Worm (Caenorhabditis elegans) whole organism, mixed stage, embryonic: Measurements from ENCODE around the gene lgc-12.
"Not testable (repeated sequence)": the region's sequence is repeated elsewhere in the genome, so short reads cannot be mapped to it uniquely, and the experiment has no call there.

Experiments
- ceh-43 ChIP-seq: fragments of 200-800 bp; sonication (Bioruptor generic); optimal IDR thresholded peaks from 2 replicates; lab custom pipeline; 2018; ENCODE audit warnings: mild to moderate bottlenecking, missing genetic modification characterization, moderate library complexity, missing compliant biosample characterization
- ceh-83 ChIP-seq: fragments of 200-800 bp; sonication (Bioruptor generic); optimal IDR thresholded peaks from 2 replicates; lab custom pipeline; 2018; ENCODE audit warnings: mild to moderate bottlenecking, missing genetic modification characterization, missing compliant biosample characterization
- ces-1 ChIP-seq: fragments of 150-350 bp; optimal IDR thresholded peaks from 2 replicates; lab custom pipeline; 2014; ENCODE audit warnings: missing biosample characterization, missing genetic modification reagents, missing genetic modification characterization
- elt-1 ChIP-seq: sonication (generic microtip); optimal IDR thresholded peaks from 2 replicates; lab custom pipeline; 2017; ENCODE audit warnings: missing genetic modification characterization, mild to moderate bottlenecking, missing compliant biosample characterization, antibody characterized with exemption, moderate library complexity, borderline replicate concordance; ENCODE audit not compliant: insufficient read depth
- hlh-1 ChIP-seq: fragments of 150-350 bp; optimal IDR thresholded peaks from 2 replicates; lab custom pipeline; 2014; ENCODE audit warnings: missing biosample characterization, missing genetic modification reagents, missing genetic modification characterization
- lin-13 ChIP-seq: fragments of 150-350 bp; optimal IDR thresholded peaks from 2 replicates; lab custom pipeline; 2014; ENCODE audit warnings: missing biosample characterization, missing genetic modification characterization
- lsy-2 ChIP-seq: fragments of 150-350 bp; optimal IDR thresholded peaks from 2 replicates; lab custom pipeline; 2014; ENCODE audit warnings: missing biosample characterization, missing genetic modification characterization
- mab-5 ChIP-seq: fragments of 150-350 bp; optimal IDR thresholded peaks from 2 replicates; lab custom pipeline; 2014; ENCODE audit warnings: missing biosample characterization, missing genetic modification characterization
- mep-1 ChIP-seq: fragments of 150-350 bp; optimal IDR thresholded peaks from 2 replicates; lab custom pipeline; 2017; ENCODE audit warnings: missing biosample characterization, missing genetic modification reagents, missing genetic modification characterization, inconsistent platforms
- mls-2 ChIP-seq: sonication (generic microtip); optimal IDR thresholded peaks from 2 replicates; lab custom pipeline; 2016; ENCODE audit warnings: mild to moderate bottlenecking, missing genetic modification characterization, moderate library complexity, missing compliant biosample characterization
- nhr-2 ChIP-seq: fragments of 150-350 bp; optimal IDR thresholded peaks from 2 replicates; lab custom pipeline; 2014; ENCODE audit warnings: missing biosample characterization, missing genetic modification characterization
- nhr-237 ChIP-seq: fragments of 150-350 bp; optimal IDR thresholded peaks from 2 replicates; lab custom pipeline; 2014; ENCODE audit warnings: missing biosample characterization, missing genetic modification characterization
- nhr-28 ChIP-seq: fragments of 150-350 bp; optimal IDR thresholded peaks from 2 replicates; lab custom pipeline; 2014; ENCODE audit warnings: missing biosample characterization, missing genetic modification characterization
- pha-4 ChIP-seq: fragments of 150-350 bp; optimal IDR thresholded peaks from 2 replicates; lab custom pipeline; 2018; ENCODE audit warnings: missing biosample characterization, missing genetic modification reagents, missing genetic modification characterization
- sem-2 ChIP-seq: fragments of 200-800 bp; sonication (Bioruptor generic); optimal IDR thresholded peaks from 2 replicates; lab custom pipeline; 2018; ENCODE audit warnings: mild to moderate bottlenecking, missing genetic modification characterization, missing compliant biosample characterization
- snpc-4 ChIP-seq: fragments of 150-350 bp; optimal IDR thresholded peaks from 2 replicates; lab custom pipeline; 2014; ENCODE audit warnings: missing biosample characterization, missing genetic modification characterization
- unc-120 ChIP-seq: sonication (generic microtip); optimal IDR thresholded peaks from 2 replicates; lab custom pipeline; 2017; ENCODE audit warnings: missing genetic modification characterization, missing compliant biosample characterization; ENCODE audit not compliant: poor library complexity, severe bottlenecking
- unc-39 ChIP-seq: fragments of 150-350 bp; optimal IDR thresholded peaks from 2 replicates; lab custom pipeline; 2014; ENCODE audit warnings: missing biosample characterization, missing genetic modification characterization
- unc-62 ChIP-seq: fragments of 150-350 bp; optimal IDR thresholded peaks from 2 replicates; lab custom pipeline; 2014; ENCODE audit warnings: missing biosample characterization, missing genetic modification reagents, missing genetic modification characterization

lgc-12 gene

DNA sequence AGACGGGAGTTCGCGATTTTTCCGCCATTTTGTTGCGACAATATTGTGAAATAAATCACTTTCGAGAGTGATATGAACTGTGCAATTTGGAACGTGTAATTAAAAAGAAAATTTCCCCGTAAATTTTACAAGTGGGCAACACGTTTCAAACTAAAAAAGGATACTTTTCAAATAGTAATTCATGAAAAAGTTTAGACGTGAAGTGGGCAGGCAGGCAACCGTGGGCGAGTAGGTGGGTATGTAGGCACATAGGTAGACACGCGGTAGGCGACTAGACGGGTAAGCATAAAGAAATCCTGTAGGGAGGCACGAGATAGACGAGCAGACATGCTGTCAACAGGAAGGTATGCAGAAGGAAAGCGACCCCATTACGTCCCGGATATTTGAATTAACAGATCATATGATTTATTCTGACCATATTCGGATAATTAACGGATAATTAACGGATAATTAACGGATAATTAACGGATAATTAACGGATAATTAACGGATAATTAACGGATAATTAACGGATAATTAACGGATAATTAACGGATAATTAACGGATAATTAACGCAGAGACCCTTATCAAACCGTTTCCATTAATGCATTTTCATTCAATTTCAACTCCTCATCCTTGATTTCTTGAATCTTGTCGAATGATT, 31.4 kb downstream of the lgc-12 start, which contains the start of gene R13A5.11:
Gene R13A5.11, minus strand, starts transcription at position 51 of the 644 bp plus-strand sequence.
- TF ChIP-seq ceh-43 (peak; percentile 84), mab-5 (tag; lab: Kevin White, UChicago) (no peak)

DNA sequence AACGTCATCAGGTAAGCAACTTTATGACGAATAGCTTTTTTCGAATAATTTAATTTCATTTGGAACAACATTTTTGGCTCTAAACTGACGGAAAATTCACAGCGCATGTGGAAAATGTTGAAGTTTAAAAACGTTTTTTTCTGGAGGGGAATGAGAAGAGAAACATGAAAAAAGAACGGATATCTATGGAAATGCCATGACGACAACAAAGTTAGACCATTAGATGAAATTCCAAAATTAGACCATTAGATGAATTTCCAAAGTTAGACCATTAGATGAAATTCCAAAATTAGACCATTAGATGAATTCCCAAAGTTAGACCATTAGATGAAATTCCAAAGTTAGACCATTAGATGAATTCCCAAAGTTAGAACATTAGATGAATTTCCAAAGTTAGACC, 32.5 kb downstream of the lgc-12 start, which contains the start of gene Y80D4G.2:
Gene Y80D4G.2, minus strand, starts transcription at position 101 of the 400 bp plus-strand sequence.
- not testable (repeated sequence) for TF ChIP-seq ceh-83 (GFP tag; lab: Kevin White, UChicago); elt-1 (tag; lab: Kevin White, UChicago); unc-62 (GFP tag; lab: Kevin White, UChicago)

DNA sequence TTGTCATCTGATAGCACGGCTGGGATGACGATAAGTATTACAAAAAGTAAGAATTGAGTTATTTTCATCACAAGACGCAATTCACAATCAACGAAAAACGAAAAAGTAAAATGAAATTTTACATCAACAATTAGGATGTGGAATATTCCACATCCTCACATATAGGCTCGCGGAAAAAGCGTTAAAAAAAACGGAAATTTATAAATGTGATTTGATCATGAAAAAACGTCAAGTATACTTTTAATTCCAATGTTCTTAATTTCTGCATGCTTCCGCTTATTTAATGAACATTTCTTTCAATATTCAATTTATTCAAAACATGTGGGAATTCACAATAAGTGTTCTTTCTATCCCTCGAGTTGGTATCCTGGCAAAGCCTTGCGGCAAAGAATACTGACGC, 46.3 kb downstream of the lgc-12 start, which contains the start of gene T04A6.3:
Gene T04A6.3, minus strand, starts transcription at position 101 of the 400 bp plus-strand sequence.
- TF ChIP-seq ces-1 (no peak), hlh-1 (tag; lab: Kevin White, UChicago) (no peak), lsy-2 (tag; lab: Kevin White, UChicago) (no peak), nhr-28 (tag; lab: Kevin White, UChicago) (no peak), mab-5 (tag; lab: Kevin White, UChicago) (no peak), sem-2 (GFP tag; lab: Kevin White, UChicago) (no peak), unc-120 (tag; lab: Kevin White, UChicago) (no peak), nhr-2 (tag; lab: Kevin White, UChicago) (no peak)

DNA sequence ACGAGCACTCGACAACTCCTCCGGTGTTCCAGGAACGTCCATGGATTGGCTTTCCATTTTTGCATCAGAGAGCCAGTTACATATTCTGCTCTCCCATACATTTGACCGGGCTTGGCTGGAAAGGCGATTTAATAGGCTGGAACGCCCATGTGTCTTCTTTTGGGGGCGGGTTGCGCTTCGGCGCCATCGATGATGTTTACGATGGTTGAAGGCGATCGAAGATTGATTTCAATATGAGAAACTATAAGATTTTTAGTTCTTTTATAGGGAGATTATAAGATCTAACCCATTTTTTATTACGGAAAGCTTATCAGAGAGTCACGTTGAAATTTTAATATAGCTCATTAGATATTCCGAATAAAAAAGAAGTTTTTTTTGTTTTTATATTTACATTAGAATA, 47.2 kb downstream of the lgc-12 start, which contains the start of gene nsph-4.3:
Gene nsph-4.3, minus strand, starts transcription at position 101 of the 400 bp plus-strand sequence.
- TF ChIP-seq mep-1 (tag; lab: Kevin White, UChicago) (no peak), ceh-83 (GFP tag; lab: Kevin White, UChicago) (no peak), sem-2 (GFP tag; lab: Kevin White, UChicago) (no peak), ces-1 (no peak), snpc-4 (tag; lab: Kevin White, UChicago) (no peak), pha-4 (no peak), nhr-28 (tag; lab: Kevin White, UChicago) (no peak), nhr-237 (tag; lab: Kevin White, UChicago) (no peak), unc-62 (GFP tag; lab: Kevin White, UChicago) (no peak), mls-2 (no peak), unc-39 (no peak), hlh-1 (tag; lab: Kevin White, UChicago) (no peak), lin-13 (tag; lab: Kevin White, UChicago) (no peak), nhr-2 (tag; lab: Kevin White, UChicago) (no peak)
